Fruit fly (Drosophila melanogaster): ENCODE measurements around the gene CG42832.

CG42832 gene

dm6 chr3L:11623245-11623883, 13.4 kb downstream of the CG42832 start (continued):
- TF ChIP-seq pzg (GFP tag; optimal IDR thresholded peaks at IDR 0.05), result peak; percentile 25
- TF ChIP-seq CG4707 (GFP tag; optimal IDR thresholded peaks at IDR 0.05), result no peak
- TF ChIP-seq Dp (GFP tag; optimal IDR thresholded peaks at IDR 0.05), result peak; percentile 18
- TF ChIP-seq sug (tag; optimal IDR thresholded peaks at IDR 0.05), result no peak
- peak; percentile 16 for TF ChIP-seq CG15514 (GFP tag; optimal IDR thresholded peaks at IDR 0.05)
- TF ChIP-seq inv (GFP tag; IDR thresholded peaks at IDR 0.05; ENCODE audit: partially characterized antibody), result no peak
- no peak for TF ChIP-seq Dip2 (GFP tag; IDR thresholded peaks at IDR 0.05)
- no peak for TF ChIP-seq CG1024 (GFP tag; IDR thresholded peaks at IDR 0.05)
- TF ChIP-seq HLH4C (GFP tag; IDR thresholded peaks at IDR 0.05; ENCODE audit: partially characterized antibody), result peak; percentile 16; the same call in 1 of the 3 replicates
- TF ChIP-seq Fer1 (GFP tag; optimal IDR thresholded peaks at IDR 0.05), result peak; percentile 20
- no peak for TF ChIP-seq YL-1 (GFP tag; optimal IDR thresholded peaks at IDR 0.05)
- no peak for TF ChIP-seq Sry-δ (GFP tag; optimal IDR thresholded peaks at IDR 0.05)
- peak; percentile 91 for TF ChIP-seq CG2199 (GFP tag; IDR thresholded peaks at IDR 0.05)
- 0 out of 2 replicates have a peak, but pooled peaks have one; percentile 23 for TF ChIP-seq Drgx (GFP tag; IDR thresholded peaks at IDR 0.05)
- peak; percentile 59 for TF ChIP-seq CG13287 (GFP tag; IDR thresholded peaks at IDR 0.05; ENCODE audit: partially characterized antibody)
- TF ChIP-seq CG7987 (GFP tag; optimal IDR thresholded peaks at IDR 0.05), result peak; percentile 37
- TF ChIP-seq kay (GFP tag; optimal IDR thresholded peaks at IDR 0.05), result no peak
- TF ChIP-seq cg (GFP tag; optimal IDR thresholded peaks at IDR 0.05), result no peak
- TF ChIP-seq usp (GFP tag; optimal IDR thresholded peaks at IDR 0.05), result no peak
- TF ChIP-seq slbo (GFP tag; IDR thresholded peaks at IDR 0.05), result peak; percentile 25; the same call in 1 of the 2 replicates
- TF ChIP-seq nom (GFP tag; optimal IDR thresholded peaks at IDR 0.05), result peak; percentile 68
- TF ChIP-seq otp (GFP tag; IDR thresholded peaks at IDR 0.05), result no peak
- TF ChIP-seq lbe (GFP tag; optimal IDR thresholded peaks at IDR 0.05), result peak; percentile 60
- TF ChIP-seq unc-4 (GFP tag; IDR thresholded peaks at IDR 0.05; ENCODE audit: partially characterized antibody), result peak; percentile 21; the same call in 1 of the 2 replicates

dm6 chr3L:11624281-11624680, 14.3 kb downstream of the CG42832 start, which contains the start of gene Akr1B:
TSS of gene Akr1B (minus strand) at chr3L:11624381.
- no peak for TF ChIP-seq ems (GFP tag; optimal IDR thresholded peaks at IDR 0.05)
- no peak for TF ChIP-seq amos (GFP tag; IDR thresholded peaks at IDR 0.05; ENCODE audit: partially characterized antibody)
- TF ChIP-seq CG30431 (GFP tag; optimal IDR thresholded peaks at IDR 0.05), result no peak
- TF ChIP-seq sc (optimal IDR thresholded peaks at IDR 0.05), result no peak
- TF ChIP-seq sc (GFP tag; optimal IDR thresholded peaks at IDR 0.05), result no peak
- TF ChIP-seq Xbp1 (GFP tag; optimal IDR thresholded peaks at IDR 0.05), result no peak
- no peak for TF ChIP-seq CG32767 (GFP tag; IDR thresholded peaks at IDR 0.05)
- no peak for TF ChIP-seq Trl (optimal IDR thresholded peaks at IDR 0.05)
- no peak for TF ChIP-seq Trl (GFP tag; optimal IDR thresholded peaks at IDR 0.05)
- TF ChIP-seq CG2120 (GFP tag; optimal IDR thresholded peaks at IDR 0.05), result no peak
- TF ChIP-seq ato (GFP tag; IDR thresholded peaks at IDR 0.05; ENCODE audit: partially characterized antibody), result no peak

DNA sequence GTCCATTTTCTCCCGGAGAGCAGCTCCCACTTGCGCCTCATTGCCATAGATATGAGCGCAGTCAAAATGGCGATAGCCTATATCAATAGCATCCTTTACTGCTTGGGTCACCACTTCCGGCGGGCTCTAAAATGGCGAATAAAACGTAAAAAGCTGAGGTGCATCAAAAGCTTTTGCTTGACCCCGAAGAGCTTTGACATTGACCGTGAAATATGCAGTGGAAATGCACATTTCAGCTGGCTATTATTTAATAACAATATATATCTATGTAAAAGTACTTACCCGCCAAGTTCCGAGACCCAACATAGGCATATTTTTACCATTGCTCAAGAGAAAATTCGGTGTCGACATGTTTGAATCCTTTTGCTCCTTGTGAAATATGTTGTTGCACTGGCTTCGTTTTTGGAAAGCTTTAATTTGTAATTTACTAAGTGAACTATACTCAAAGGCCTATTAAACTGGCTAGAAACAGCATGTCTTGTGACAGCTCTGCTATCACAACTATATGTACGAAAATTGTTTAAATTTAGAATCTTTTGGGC, 15.8 kb downstream of the CG42832 start, which contains the start of gene CG6083:
Gene CG6083 (minus strand): TSS at position 492 of the 542 bp plus-strand sequence.
- TF ChIP-seq lab (GFP tag; optimal IDR thresholded peaks at IDR 0.05) (no peak), CG13123 (GFP tag; optimal IDR thresholded peaks at IDR 0.05) (no peak), phol (tag; optimal IDR thresholded peaks at IDR 0.05) (peak; percentile 8), Hr78 (GFP tag; optimal IDR thresholded peaks at IDR 0.05) (peak in 1 of 2 experiments; percentile 95)

Data from whole organism, embryonic.